Fruit fly (Drosophila melanogaster) whole organism, adult: ENCODE measurements around the gene CG43630.

ENCODE experiments used
- CG11617 ChIP-seq: fragments of 200-800 bp; sonication (Bioruptor generic); optimal IDR thresholded peaks from 2 replicates; lab custom pipeline; 2017; ENCODE audit warnings: mild to moderate bottlenecking, missing biosample characterization, missing genetic modification reagents, missing genetic modification characterization
- CG12768 ChIP-seq: fragments of 200-800 bp; sonication (Bioruptor generic); optimal IDR thresholded peaks from 2 replicates; lab custom pipeline; 2017; ENCODE audit warnings: missing biosample characterization, missing genetic modification characterization, mild to moderate bottlenecking, moderate library complexity, missing genetic modification reagents
- CG14711 ChIP-seq: fragments of 200-800 bp; sonication (Bioruptor generic); optimal IDR thresholded peaks from 2 replicates; lab custom pipeline; 2018; ENCODE audit warnings: missing biosample characterization, mild to moderate bottlenecking, missing genetic modification characterization, moderate library complexity
- CG1620 ChIP-seq: fragments of 200-800 bp; sonication (Bioruptor generic); optimal IDR thresholded peaks from 2 replicates; lab custom pipeline; 2016; ENCODE audit warnings: missing biosample characterization, missing genetic modification characterization
- CG33017 ChIP-seq: fragments of 200-800 bp; sonication (Bioruptor generic); optimal IDR thresholded peaks from 2 replicates; lab custom pipeline; 2018; ENCODE audit warnings: missing biosample characterization, mild to moderate bottlenecking, missing genetic modification characterization, moderate library complexity
- CG5204 ChIP-seq: fragments of 200-800 bp; sonication (Bioruptor generic); optimal IDR thresholded peaks from 2 replicates; lab custom pipeline; 2016; ENCODE audit warnings: missing biosample characterization, missing genetic modification characterization
- CG7045 ChIP-seq: fragments of 200-800 bp; sonication (Bioruptor generic); optimal IDR thresholded peaks from 2 replicates; lab custom pipeline; 2017; ENCODE audit warnings: missing biosample characterization, mild to moderate bottlenecking, missing genetic modification characterization
- CG7101 ChIP-seq: fragments of 200-800 bp; sonication (Bioruptor generic); optimal IDR thresholded peaks from 2 replicates; lab custom pipeline; 2018; ENCODE audit warnings: missing biosample characterization, mild to moderate bottlenecking, missing genetic modification characterization, moderate library complexity
- Clk ChIP-seq: fragments of 200-800 bp; sonication (Bioruptor generic); optimal IDR thresholded peaks from 2 replicates; lab custom pipeline; 2017; ENCODE audit warnings: missing biosample characterization, missing genetic modification characterization
- Crg-1 ChIP-seq: fragments of 200-800 bp; sonication (Bioruptor generic); optimal IDR thresholded peaks from 2 replicates; lab custom pipeline; 2016; ENCODE audit warnings: missing biosample characterization, missing genetic modification characterization
- Hr96 ChIP-seq: fragments of 200-800 bp; sonication (Bioruptor generic); optimal IDR thresholded peaks from 2 replicates; lab custom pipeline; 2016; ENCODE audit warnings: missing biosample characterization, missing genetic modification characterization
- Mnt ChIP-seq: fragments of 200-800 bp; sonication (Bioruptor generic); optimal IDR thresholded peaks from 2 replicates; lab custom pipeline; 2016; ENCODE audit warnings: missing biosample characterization, mild to moderate bottlenecking, missing genetic modification characterization
- bab1 ChIP-seq: fragments of 200-800 bp; sonication (Bioruptor generic); optimal IDR thresholded peaks from 3 replicates; lab custom pipeline; 2019; ENCODE audit warnings: missing biosample characterization, mild to moderate bottlenecking, missing genetic modification characterization, moderate library complexity
- cic ChIP-seq: fragments of 200-800 bp; sonication (Bioruptor generic); optimal IDR thresholded peaks from 2 replicates; lab custom pipeline; 2017; ENCODE audit warnings: missing biosample characterization, mild to moderate bottlenecking, missing genetic modification characterization, moderate library complexity
- cnc ChIP-seq, 2 experiments: fragments of >200 bp; optimal IDR thresholded peaks; 2 replicates each; lab custom pipeline; 2017
- kay ChIP-seq: fragments of 200-800 bp; sonication (Bioruptor generic); peaks from one replicate; lab custom pipeline; 2016; ENCODE audit warnings: missing biosample characterization, missing genetic modification characterization, borderline replicate concordance
- ovo ChIP-seq: fragments of 200-800 bp; sonication (Bioruptor generic); optimal IDR thresholded peaks from 2 replicates; lab custom pipeline; 2016; ENCODE audit warnings: missing biosample characterization, missing genetic modification characterization
- pad ChIP-seq: fragments of 200-800 bp; sonication (Bioruptor generic); optimal IDR thresholded peaks from 3 replicates; lab custom pipeline; 2017; ENCODE audit warnings: missing biosample characterization, missing genetic modification characterization, mild to moderate bottlenecking, moderate library complexity, missing genetic modification reagents
- tj ChIP-seq: fragments of 200-800 bp; sonication (Bioruptor generic); optimal IDR thresholded peaks from 3 replicates; lab custom pipeline; 2017; ENCODE audit warnings: missing biosample characterization, mild to moderate bottlenecking, missing genetic modification characterization, moderate library complexity
- toe ChIP-seq: fragments of 200-800 bp; sonication (Bioruptor generic); optimal IDR thresholded peaks from 2 replicates; lab custom pipeline; 2016; ENCODE audit warnings: missing biosample characterization, missing genetic modification characterization

CG43630 gene

DNA sequence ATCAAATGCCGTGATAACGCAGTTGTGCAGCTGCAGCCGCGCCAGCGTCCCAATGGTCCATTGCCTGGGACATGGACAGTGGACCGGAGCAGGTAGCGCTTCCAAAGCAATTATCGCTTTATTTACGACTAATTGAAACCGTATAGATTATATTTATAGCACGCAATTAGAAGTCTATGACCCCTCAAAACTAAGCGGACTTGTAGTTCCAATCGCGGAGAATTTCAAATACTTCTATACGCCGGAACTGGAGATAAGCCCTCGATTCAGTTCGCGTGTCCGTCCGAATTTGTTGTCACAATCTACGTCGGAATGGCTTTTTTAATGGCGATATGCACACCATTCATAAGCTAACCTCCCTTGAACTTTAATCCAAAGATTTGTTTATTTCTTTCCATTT lies 9.2 kb upstream of the CG43630 start:
- TF ChIP-seq CG7045 (GFP tag; lab: Kevin White, UChicago) (peak; percentile 20), pad (GFP tag; lab: Kevin White, UChicago) (no peak), CG7101 (tag; lab: Kevin White, UChicago) (peak; percentile 36), CG14711 (peak; percentile 15)

DNA sequence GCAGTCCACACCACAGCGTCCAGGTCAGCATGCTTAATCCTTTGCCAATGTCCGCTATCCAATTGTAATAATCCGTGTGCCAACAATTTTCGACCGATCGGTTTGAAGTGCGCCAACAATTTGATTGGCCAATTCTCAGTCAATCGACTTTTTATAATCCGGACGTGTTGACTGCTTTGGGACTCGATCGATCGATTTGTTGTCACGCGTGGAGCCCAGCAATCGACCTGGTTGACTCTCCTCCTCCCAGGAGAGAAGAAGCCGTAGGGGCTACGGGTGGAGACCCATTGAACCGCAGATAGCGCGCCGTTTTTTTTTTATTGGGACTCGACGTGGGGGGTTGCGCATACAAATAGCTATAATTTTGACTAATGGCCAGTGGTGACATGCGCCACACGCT lies 5.2 kb upstream of the CG43630 start, which contains the start of gene Cyp313a4:
Gene Cyp313a4 (minus strand): TSS at position 101 of the 400 bp plus-strand sequence.
- TF ChIP-seq CG7045 (GFP tag; lab: Kevin White, UChicago), result no peak
- TF ChIP-seq Mnt (GFP tag; lab: Kevin White, UChicago), result no peak
- TF ChIP-seq CG11617 (GFP tag; lab: Kevin White, UChicago), result no peak
- TF ChIP-seq CG7101 (tag; lab: Kevin White, UChicago), result no peak
- TF ChIP-seq tj (GFP tag; lab: Kevin White, UChicago), result no peak
- no peak for TF ChIP-seq CG14711
- TF ChIP-seq pad (GFP tag; lab: Kevin White, UChicago), result no peak
- no peak for TF ChIP-seq CG12768 (GFP tag; lab: Kevin White, UChicago)
- no peak for TF ChIP-seq CG1620

dm6 chr3R:12678850-12679249 lies 2.8 kb upstream of the CG43630 start, which contains the start of gene mbo:
Gene mbo, minus strand, starts transcription at chr3R:12679052.
- TF ChIP-seq tj (GFP tag; lab: Kevin White, UChicago) (no peak), kay (no peak), CG12768 (GFP tag; lab: Kevin White, UChicago) (no peak)

dm6 chr3R:12674041-12674623 lies 1.9 kb downstream of the CG43630 start, which contains the start of gene Gnmt:
Gene Gnmt, plus strand, starts transcription at chr3R:12674608.
- TF ChIP-seq toe (GFP tag; lab: Kevin White, UChicago), result no peak
- TF ChIP-seq Clk (GFP tag; lab: Kevin White, UChicago), result no peak
- TF ChIP-seq CG11617 (GFP tag; lab: Kevin White, UChicago), result no peak
- no peak for TF ChIP-seq Hr96 (GFP tag; lab: Kevin White, UChicago)
- TF ChIP-seq CG14711, result peak; percentile 49
- TF ChIP-seq kay, result no peak
- TF ChIP-seq CG1620, result no peak
- no peak for TF ChIP-seq tj (GFP tag; lab: Kevin White, UChicago)
- peak; percentile 5 for TF ChIP-seq CG12768 (GFP tag; lab: Kevin White, UChicago)
- TF ChIP-seq cnc (optimal IDR thresholded peaks at IDR 0.05; lab: Kevin White, UChicago), result peak in 1 of 2 experiments; percentile 75
- no peak for TF ChIP-seq pad (GFP tag; lab: Kevin White, UChicago)
- TF ChIP-seq Mnt (GFP tag; lab: Kevin White, UChicago), result peak; percentile 17
- TF ChIP-seq CG5204 (GFP tag; lab: Kevin White, UChicago), result no peak
- TF ChIP-seq CG7101 (tag; lab: Kevin White, UChicago), result peak; percentile 61
- TF ChIP-seq bab1 (GFP tag; lab: Kevin White, UChicago), result no peak
- peak; percentile 56 for TF ChIP-seq cic
- peak; percentile 80 for TF ChIP-seq CG33017 (tag; lab: Kevin White, UChicago)
- TF ChIP-seq Crg-1, result no peak
- no peak for TF ChIP-seq ovo
- TF ChIP-seq CG7045 (GFP tag; lab: Kevin White, UChicago), result no peak

dm6 chr3R:12666206-12666834 lies 9.7 kb downstream of the CG43630 start:
- TF ChIP-seq CG5204 (GFP tag; lab: Kevin White, UChicago) (no peak), pad (GFP tag; lab: Kevin White, UChicago) (no peak), bab1 (GFP tag; lab: Kevin White, UChicago) (no peak), Clk (GFP tag; lab: Kevin White, UChicago) (no peak), ovo (no peak), kay (no peak), CG7045 (GFP tag; lab: Kevin White, UChicago) (no peak), CG1620 (no peak), toe (GFP tag; lab: Kevin White, UChicago) (no peak)

DNA sequence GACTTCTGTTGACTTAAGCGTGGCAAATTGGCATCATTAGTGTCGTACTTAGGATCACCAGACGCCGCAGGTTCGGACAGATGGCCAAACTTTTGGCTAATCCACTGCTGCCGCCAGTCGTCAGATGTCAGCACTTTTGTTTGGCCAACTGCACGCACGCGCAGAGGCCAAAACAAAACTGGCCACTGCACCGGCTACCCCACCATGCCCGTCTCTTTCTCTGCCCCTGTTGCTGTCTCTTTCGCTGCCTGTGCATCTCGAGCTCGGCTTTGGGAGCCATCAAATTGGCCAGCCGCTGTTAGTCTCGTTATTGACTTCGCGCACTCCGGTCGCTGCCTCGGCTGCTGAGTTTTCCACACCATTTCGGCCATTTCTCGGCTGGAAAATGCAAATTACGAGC lies 13.5 kb downstream of the CG43630 start, which contains the start of gene CG14395:
Gene CG14395 (plus strand): TSS at position 301 of the 400 bp plus-strand sequence.
- TF ChIP-seq CG11617 (GFP tag; lab: Kevin White, UChicago) (no peak), CG5204 (GFP tag; lab: Kevin White, UChicago) (no peak), Mnt (GFP tag; lab: Kevin White, UChicago) (no peak), Hr96 (GFP tag; lab: Kevin White, UChicago) (no peak), bab1 (GFP tag; lab: Kevin White, UChicago) (no peak), cic (no peak), CG7045 (GFP tag; lab: Kevin White, UChicago) (no peak), CG7101 (tag; lab: Kevin White, UChicago) (no peak), CG1620 (no peak), CG12768 (GFP tag; lab: Kevin White, UChicago) (no peak), ovo (no peak), toe (GFP tag; lab: Kevin White, UChicago) (no peak), CG33017 (tag; lab: Kevin White, UChicago) (no peak), tj (GFP tag; lab: Kevin White, UChicago) (no peak), Clk (GFP tag; lab: Kevin White, UChicago) (no peak), cnc (optimal IDR thresholded peaks at IDR 0.05; lab: Kevin White, UChicago) (no peak), pad (GFP tag; lab: Kevin White, UChicago) (no peak), Crg-1 (no peak)
